Worm (Caenorhabditis elegans) whole organism, L2 larva: ENCODE results near the gene Y45F10C.6.

Source experiments
- aly-2 ChIP-seq: fragments of 150-350 bp; optimal IDR thresholded peaks from 2 replicates; lab custom pipeline; 2014; ENCODE audit warnings: missing biosample characterization, missing genetic modification characterization
- elt-1 ChIP-seq: fragments of 150-350 bp; optimal IDR thresholded peaks from 2 replicates; lab custom pipeline; 2014; ENCODE audit warnings: missing biosample characterization, missing genetic modification characterization
- elt-3 ChIP-seq: sonication (generic microtip); optimal IDR thresholded peaks from 2 replicates; lab custom pipeline; 2017; ENCODE audit warnings: missing biosample characterization, missing genetic modification characterization
- mdl-1 ChIP-seq, 2 experiments: fragments of 150-350 bp in 1 of 2; sonication (generic microtip) in 1 of 2; optimal IDR thresholded peaks; 2 replicates each; lab custom pipeline; 2017; ENCODE audit warnings: missing biosample characterization in 2 of 2, missing genetic modification characterization in 2 of 2
- nhr-12 ChIP-seq: fragments of 150-350 bp; optimal IDR thresholded peaks from 2 replicates; lab custom pipeline; 2014; ENCODE audit warnings: missing biosample characterization, missing genetic modification characterization
- nhr-237 ChIP-seq: fragments of 150-350 bp; optimal IDR thresholded peaks from 2 replicates; lab custom pipeline; 2014; ENCODE audit warnings: missing biosample characterization, missing genetic modification characterization
- nhr-25 ChIP-seq: fragments of 150-350 bp; sonication (generic microtip); optimal IDR thresholded peaks from 3 replicates; lab custom pipeline; 2014; ENCODE audit warnings: missing biosample characterization, missing genetic modification characterization
- nhr-77 ChIP-seq: fragments of 150-350 bp; optimal IDR thresholded peaks from 2 replicates; lab custom pipeline; 2014; ENCODE audit warnings: missing biosample characterization, missing genetic modification characterization
- skn-1 ChIP-seq: sonication (generic microtip); optimal IDR thresholded peaks from 2 replicates; lab custom pipeline; 2017; ENCODE audit warnings: missing biosample characterization, missing genetic modification characterization
- snpc-4 ChIP-seq: fragments of 150-350 bp; optimal IDR thresholded peaks from 2 replicates; lab custom pipeline; 2014; ENCODE audit warnings: missing biosample characterization, missing genetic modification characterization
- ztf-11 ChIP-seq: sonication (generic microtip); optimal IDR thresholded peaks from 2 replicates; lab custom pipeline; 2017; ENCODE audit warnings: missing biosample characterization, missing genetic modification characterization

ce11 chrIV:13687631-13688030 is 35.5 kb downstream of the Y45F10C.6 start:
- TF ChIP-seq snpc-4 (no peak), nhr-25 (tag; lab: Kevin White, UChicago) (no peak), nhr-77 (no peak), elt-1 (tag; lab: Kevin White, UChicago) (no peak), aly-2 (no peak), skn-1 (tag; lab: Kevin White, UChicago) (no peak), ztf-11 (tag; lab: Kevin White, UChicago) (no peak), elt-3 (no peak), nhr-237 (tag; lab: Kevin White, UChicago) (no peak), mdl-1 (tag; optimal IDR thresholded peaks at IDR 0.05; lab: Kevin White, UChicago) (no peak), nhr-12 (no peak)
